Worm (Caenorhabditis elegans) whole organism, young adult: Measurements from ENCODE around the gene fkh-2.

ENCODE experiments used
- efl-1 ChIP-seq: fragments of 150-350 bp; optimal IDR thresholded peaks from 2 replicates; lab custom pipeline; 2014; ENCODE audit warnings: missing biosample characterization, missing genetic modification reagents, missing genetic modification characterization
- gei-17 ChIP-seq: fragments of 200-800 bp; sonication (Bioruptor generic); optimal IDR thresholded peaks from 2 replicates; lab custom pipeline; 2018; ENCODE audit warnings: mild to moderate bottlenecking, missing genetic modification characterization, missing compliant biosample characterization
- mcd-1 ChIP-seq: fragments of 200-800 bp; sonication (Bioruptor generic); IDR thresholded peaks from 2 replicates; pipeline ENCODE4 v1.3.6; 2022; ENCODE audit warnings: missing genetic modification reagents, missing genetic modification characterization, missing compliant biosample characterization
- nhr-90 ChIP-seq: sonication (generic microtip); optimal IDR thresholded peaks from 2 replicates; lab custom pipeline; 2016; ENCODE audit warnings: missing genotype, mild to moderate bottlenecking, missing genetic modification characterization, missing compliant biosample characterization

DNA sequence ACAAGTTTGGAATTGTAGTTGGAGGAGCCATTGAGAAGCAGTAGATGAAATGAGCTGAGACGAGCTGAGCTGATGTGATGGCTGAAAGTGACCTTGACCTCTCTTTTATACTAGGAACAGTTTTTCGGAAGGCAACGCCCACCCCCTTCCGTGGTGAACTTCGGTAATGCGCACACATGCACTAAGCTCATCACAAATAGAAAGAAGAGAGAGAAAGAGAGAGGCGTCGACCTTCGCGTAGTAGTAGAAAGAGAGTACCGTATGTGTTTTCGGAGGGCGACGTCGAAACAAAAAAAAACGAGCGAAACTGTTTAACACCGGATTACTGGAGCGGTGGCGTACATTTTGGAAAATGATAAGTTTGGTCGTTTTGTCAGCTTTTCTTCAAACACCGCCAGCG, 38.9 kb upstream of the fkh-2 start, which contains the start of gene marg-1:
- TF ChIP-seq nhr-90 (tag; lab: Kevin White, UChicago) (no peak), gei-17 (no peak), efl-1 (GFP tag; lab: Kevin White, UChicago) (no peak), mcd-1 (no peak)
